Worm (Caenorhabditis elegans): ENCODE measurements around the gene gcl-1.

Gene gcl-1

ce11 chrIV:13369120-13369842, 43.4 kb downstream of the gcl-1 start, which contains the start of gene agt-1:
agt-1 (minus strand) TSS chrIV:13369412.
- TF ChIP-seq C34B4.2 (tag; optimal IDR thresholded peaks at IDR 0.05) (no peak), grh-1 (GFP tag; IDR thresholded peaks at IDR 0.05) (no peak), efl-1 (optimal IDR thresholded peaks at IDR 0.05) (no peak), efl-1 (GFP tag; optimal IDR thresholded peaks at IDR 0.05 in 1 of 2) (peak in 1 of 2 experiments; percentile 87), lsy-2 (tag; optimal IDR thresholded peaks at IDR 0.05) (peak in 1 of 2 experiments; percentile 19), elt-2 (tag; optimal IDR thresholded peaks at IDR 0.05) (no peak), pax-3 (tag; optimal IDR thresholded peaks at IDR 0.05) (no peak), nhr-76 (tag; optimal IDR thresholded peaks at IDR 0.05) (no peak), egl-27 (tag; optimal IDR thresholded peaks at IDR 0.05) (no peak), hlh-17 (GFP tag; optimal IDR thresholded peaks at IDR 0.05; ENCODE audit: borderline replicate concordance) (no peak), Y116A8C.19 (tag; optimal IDR thresholded peaks at IDR 0.05; ENCODE audit: borderline replicate concordance) (no peak), unc-130 (tag; optimal IDR thresholded peaks at IDR 0.05) (no peak)

- TF ChIP-seq tlp-1 (tag; optimal IDR thresholded peaks at IDR 0.05) (no peak), unc-86 (tag; optimal IDR thresholded peaks at IDR 0.05) (no peak), ces-1 (GFP tag; optimal IDR thresholded peaks at IDR 0.05) (no peak), lin-35 (GFP tag; optimal IDR thresholded peaks at IDR 0.05) (no peak), nhr-12 (tag; optimal IDR thresholded peaks at IDR 0.05) (no peak), sox-4 (tag; optimal IDR thresholded peaks at IDR 0.05) (no peak), aha-1 (tag; optimal IDR thresholded peaks at IDR 0.05) (no peak), sup-37 (GFP tag; optimal IDR thresholded peaks at IDR 0.05) (no peak), nhr-20 (tag; optimal IDR thresholded peaks at IDR 0.05) (no peak), nhr-90 (tag; optimal IDR thresholded peaks at IDR 0.05; ENCODE audit: poor library complexity) (no peak), nhr-71 (tag; optimal IDR thresholded peaks at IDR 0.05) (no peak), tbx-2 (tag; optimal IDR thresholded peaks at IDR 0.05) (no peak), lin-15B (tag; optimal IDR thresholded peaks at IDR 0.05) (no peak), skn-1 (tag; optimal IDR thresholded peaks at IDR 0.05) (no peak), ztf-4 (tag; optimal IDR thresholded peaks at IDR 0.05) (no peak), egl-27 (tag; optimal IDR thresholded peaks at IDR 0.05) (no peak), fkh-4 (tag; optimal IDR thresholded peaks at IDR 0.05; ENCODE audit: borderline replicate concordance) (no peak), unc-30 (tag; optimal IDR thresholded peaks at IDR 0.05) (no peak), C34B4.2 (tag; optimal IDR thresholded peaks at IDR 0.05) (no peak), nhr-47 (tag; optimal IDR thresholded peaks at IDR 0.05) (no peak)
Measured at ce11 chrIV:13364869-13365268, 47.8 kb downstream of the gcl-1 start, which contains the start of gene srsx-25. srsx-25 (plus strand) TSS chrIV:13365169.

- TF ChIP-seq tbx-2 (tag; optimal IDR thresholded peaks at IDR 0.05) (no peak), pax-3 (tag; optimal IDR thresholded peaks at IDR 0.05) (no peak), jun-1 (tag; optimal IDR thresholded peaks at IDR 0.05) (no peak), fos-1 (tag; optimal IDR thresholded peaks at IDR 0.05) (no peak), snu-23 (GFP tag; optimal IDR thresholded peaks at IDR 0.05) (no peak), nhr-20 (tag; optimal IDR thresholded peaks at IDR 0.05) (no peak), irx-1 (tag; optimal IDR thresholded peaks at IDR 0.05) (no peak), nhr-28 (tag; optimal IDR thresholded peaks at IDR 0.05) (no peak), mep-1 (tag; optimal IDR thresholded peaks at IDR 0.05) (no peak), nhr-47 (tag; optimal IDR thresholded peaks at IDR 0.05) (no peak), zag-1 (tag; optimal IDR thresholded peaks at IDR 0.05) (no peak), C04F5.9 (tag; optimal IDR thresholded peaks at IDR 0.05) (no peak), rnt-1 (tag; optimal IDR thresholded peaks at IDR 0.05) (no peak), ceh-88 (GFP tag; IDR thresholded peaks at IDR 0.05) (no peak), vab-15 (tag; optimal IDR thresholded peaks at IDR 0.05) (no peak), isw-1 (GFP tag; IDR thresholded peaks at IDR 0.05) (no peak), unc-86 (tag; optimal IDR thresholded peaks at IDR 0.05) (no peak), ets-5 (GFP tag; IDR thresholded peaks at IDR 0.05) (no peak), nhr-11 (tag; optimal IDR thresholded peaks at IDR 0.05) (no peak)
Measured at ce11 chrIV:13360144-13360543, 52.6 kb downstream of the gcl-1 start, which contains the start of gene Y62E10A.3. Y62E10A.3 (minus strand) TSS chrIV:13360244.

Data from whole organism, L1 larva.